Fruit fly (Drosophila melanogaster): ENCODE measurements around the gene Edem1.

dm6 chrX:1900123-1900818, 8.4 kb downstream of the Edem1 start, which contains the start of gene arm:
- TF ChIP-seq EcR (GFP tag; optimal IDR thresholded peaks at IDR 0.05) (no peak), psq (optimal IDR thresholded peaks at IDR 0.05) (no peak), pan (optimal IDR thresholded peaks at IDR 0.05) (no peak), usp (GFP tag; optimal IDR thresholded peaks at IDR 0.05) (no peak), Dll (optimal IDR thresholded peaks at IDR 0.05) (no peak), CG8478 (optimal IDR thresholded peaks at IDR 0.05) (no peak)

Measured in whole organism.